Fruit fly (Drosophila melanogaster): ENCODE results near the gene Prestin.

- no peak for TF ChIP-seq CG31627 (GFP tag; optimal IDR thresholded peaks at IDR 0.05)
- TF ChIP-seq Hr39 (GFP tag; optimal IDR thresholded peaks at IDR 0.05), result no peak
- TF ChIP-seq CG6163 (GFP tag; IDR thresholded peaks at IDR 0.05), result no peak
- TF ChIP-seq CG10669 (GFP tag; optimal IDR thresholded peaks at IDR 0.05), result no peak
- TF ChIP-seq vri (GFP tag; optimal IDR thresholded peaks at IDR 0.05), result no peak
Measured at dm6 chr3L:17898606-17899005, 9.0 kb downstream of the Prestin start.
